Worm (Caenorhabditis elegans): ENCODE data around the gene slrp-1.

The slrp-1 gene

ce11 chrV:13562748-13563147, 2.9 kb upstream of the slrp-1 start:
- TF ChIP-seq snpc-4 (tag; optimal IDR thresholded peaks at IDR 0.05) (no peak), unc-62 (GFP tag; optimal IDR thresholded peaks at IDR 0.05) (no peak), unc-120 (tag; optimal IDR thresholded peaks at IDR 0.05; ENCODE audit: poor library complexity, severe bottlenecking) (no peak), ces-1 (GFP tag; optimal IDR thresholded peaks at IDR 0.05) (no peak), elt-3 (tag; optimal IDR thresholded peaks at IDR 0.05) (no peak), ceh-43 (GFP tag; optimal IDR thresholded peaks at IDR 0.05) (no peak), tbx-8 (GFP tag; optimal IDR thresholded peaks at IDR 0.05) (no peak), nhr-28 (tag; optimal IDR thresholded peaks at IDR 0.05) (no peak), nhr-76 (tag; optimal IDR thresholded peaks at IDR 0.05) (no peak), ham-2 (GFP tag; optimal IDR thresholded peaks at IDR 0.05) (no peak), bed-3 (GFP tag; optimal IDR thresholded peaks at IDR 0.05) (no peak), zip-8 (tag; optimal IDR thresholded peaks at IDR 0.05) (no peak), nhr-237 (tag; optimal IDR thresholded peaks at IDR 0.05) (no peak), mab-5 (tag; optimal IDR thresholded peaks at IDR 0.05) (no peak), elt-1 (tag; optimal IDR thresholded peaks at IDR 0.05; ENCODE audit: borderline replicate concordance, insufficient read depth) (no peak), nhr-12 (tag; optimal IDR thresholded peaks at IDR 0.05) (no peak)

- TF ChIP-seq ceh-83 (GFP tag; optimal IDR thresholded peaks at IDR 0.05) (no peak), zip-8 (tag; optimal IDR thresholded peaks at IDR 0.05) (no peak), nhr-12 (tag; optimal IDR thresholded peaks at IDR 0.05) (no peak), M03D4.4 (tag; optimal IDR thresholded peaks at IDR 0.05) (no peak), ztf-11 (tag; optimal IDR thresholded peaks at IDR 0.05) (no peak), hlh-1 (tag; optimal IDR thresholded peaks at IDR 0.05) (no peak), unc-62 (GFP tag; optimal IDR thresholded peaks at IDR 0.05) (no peak), sem-2 (GFP tag; optimal IDR thresholded peaks at IDR 0.05) (no peak), pha-4 (tag; optimal IDR thresholded peaks at IDR 0.05) (no peak), unc-39 (tag; optimal IDR thresholded peaks at IDR 0.05) (no peak), mep-1 (tag; optimal IDR thresholded peaks at IDR 0.05) (no peak), nhr-237 (tag; optimal IDR thresholded peaks at IDR 0.05) (no peak), unc-120 (tag; optimal IDR thresholded peaks at IDR 0.05; ENCODE audit: poor library complexity, severe bottlenecking) (no peak), elt-1 (tag; optimal IDR thresholded peaks at IDR 0.05; ENCODE audit: borderline replicate concordance, insufficient read depth) (no peak), mab-5 (tag; optimal IDR thresholded peaks at IDR 0.05) (no peak), blmp-1 (tag; optimal IDR thresholded peaks at IDR 0.05) (no peak), nhr-28 (tag; optimal IDR thresholded peaks at IDR 0.05) (no peak), cnd-1 (tag; optimal IDR thresholded peaks at IDR 0.05) (no peak)
These were observed 1.8 kb upstream of the slrp-1 start, which contains the start of gene grl-17 for ce11 chrV:13563841-13564240. Gene grl-17, minus strand, starts transcription at chrV:13563941.

ce11 chrV:13565197-13565596, 466 bp upstream of the slrp-1 start:
- TF ChIP-seq ceh-83 (GFP tag; optimal IDR thresholded peaks at IDR 0.05): no peak
- no peak for TF ChIP-seq elt-3 (tag; optimal IDR thresholded peaks at IDR 0.05)
- TF ChIP-seq zip-8 (tag; optimal IDR thresholded peaks at IDR 0.05): no peak
- TF ChIP-seq snpc-4 (tag; optimal IDR thresholded peaks at IDR 0.05): no peak
- TF ChIP-seq unc-120 (tag; optimal IDR thresholded peaks at IDR 0.05; ENCODE audit: poor library complexity, severe bottlenecking): no peak
- peak; percentile 6 for TF ChIP-seq ceh-39 (tag; optimal IDR thresholded peaks at IDR 0.05)
- no peak for TF ChIP-seq ztf-11 (tag; optimal IDR thresholded peaks at IDR 0.05)
- no peak for TF ChIP-seq sptf-1 (tag; optimal IDR thresholded peaks at IDR 0.05)
- TF ChIP-seq ham-2 (GFP tag; optimal IDR thresholded peaks at IDR 0.05): no peak
- peak; percentile 47 for TF ChIP-seq ces-1 (GFP tag; optimal IDR thresholded peaks at IDR 0.05)
- TF ChIP-seq mls-2 (tag; optimal IDR thresholded peaks at IDR 0.05): no peak
- no peak for TF ChIP-seq nhr-2 (tag; optimal IDR thresholded peaks at IDR 0.05)
- no peak for TF ChIP-seq nhr-76 (tag; optimal IDR thresholded peaks at IDR 0.05)
- TF ChIP-seq bed-3 (GFP tag; optimal IDR thresholded peaks at IDR 0.05): no peak
- no peak for TF ChIP-seq nhr-12 (tag; optimal IDR thresholded peaks at IDR 0.05)
- TF ChIP-seq hlh-1 (tag; optimal IDR thresholded peaks at IDR 0.05): peak; percentile 71
- TF ChIP-seq drap-1 (GFP tag; optimal IDR thresholded peaks at IDR 0.05): no peak
- peak; percentile 20 for TF ChIP-seq unc-62 (GFP tag; optimal IDR thresholded peaks at IDR 0.05)
- no peak for TF ChIP-seq lin-13 (tag; optimal IDR thresholded peaks at IDR 0.05)
- TF ChIP-seq M03D4.4 (tag; optimal IDR thresholded peaks at IDR 0.05): no peak
- no peak for TF ChIP-seq flh-1 (GFP tag; optimal IDR thresholded peaks at IDR 0.05)
- no peak for TF ChIP-seq mab-5 (tag; optimal IDR thresholded peaks at IDR 0.05)
- peak; percentile 25 for TF ChIP-seq lsy-2 (tag; optimal IDR thresholded peaks at IDR 0.05)
- peak; percentile 79 for TF ChIP-seq mep-1 (tag; optimal IDR thresholded peaks at IDR 0.05)
- TF ChIP-seq elt-1 (tag; optimal IDR thresholded peaks at IDR 0.05; ENCODE audit: borderline replicate concordance, insufficient read depth): no peak
- no peak for TF ChIP-seq blmp-1 (tag; optimal IDR thresholded peaks at IDR 0.05)
- peak; percentile 57 for TF ChIP-seq nhr-237 (tag; optimal IDR thresholded peaks at IDR 0.05)
- TF ChIP-seq ceh-43 (GFP tag; optimal IDR thresholded peaks at IDR 0.05): no peak
- no peak for TF ChIP-seq cnd-1 (tag; optimal IDR thresholded peaks at IDR 0.05)
- TF ChIP-seq nhr-28 (tag; optimal IDR thresholded peaks at IDR 0.05): no peak
- no peak for TF ChIP-seq unc-39 (tag; optimal IDR thresholded peaks at IDR 0.05)
- no peak for TF ChIP-seq tbx-8 (GFP tag; optimal IDR thresholded peaks at IDR 0.05)
- no peak for TF ChIP-seq sem-2 (GFP tag; optimal IDR thresholded peaks at IDR 0.05)
- peak; percentile 54 for TF ChIP-seq pha-4 (tag; optimal IDR thresholded peaks at IDR 0.05)
- no peak for TF ChIP-seq lin-32 (GFP tag; optimal IDR thresholded peaks at IDR 0.05)
